Worm (Caenorhabditis elegans) whole organism, L4/young adult: ENCODE data around the gene pap-1.
A peak's percentile ranks its signal among the peaks of the same experiment; 100 is the strongest.

ENCODE experiments used
- W03F9.2 ChIP-seq: fragments of 150-350 bp; optimal IDR thresholded peaks from 2 replicates; lab custom pipeline; 2014; ENCODE audit warnings: missing biosample characterization, missing genetic modification characterization
- dao-5 ChIP-seq: sonication (generic microtip); optimal IDR thresholded peaks from 2 replicates; lab custom pipeline; 2016; ENCODE audit warnings: missing genotype, missing genetic modification characterization, moderate library complexity, missing compliant biosample characterization
- him-1 ChIP-seq: sonication (generic microtip); optimal IDR thresholded peaks from 2 replicates; lab custom pipeline; 2016; ENCODE audit warnings: missing genotype, missing genetic modification reagents, missing genetic modification characterization, missing compliant biosample characterization

Gene pap-1

ce11 chrV:10464746-10465145 is 23.0 kb downstream of the pap-1 start:
- TF ChIP-seq him-1: no peak
- no peak for TF ChIP-seq dao-5 (tag; lab: Kevin White, UChicago)
- no peak for TF ChIP-seq W03F9.2 (tag; lab: Kevin White, UChicago)

ce11 chrV:10465478-10465877 is 23.7 kb downstream of the pap-1 start:
- no peak for TF ChIP-seq W03F9.2 (tag; lab: Kevin White, UChicago)
- TF ChIP-seq dao-5 (tag; lab: Kevin White, UChicago): no peak
- no peak for TF ChIP-seq him-1

- peak; percentile 85 for TF ChIP-seq him-1
- TF ChIP-seq W03F9.2 (tag; lab: Kevin White, UChicago): peak; percentile 81
- no peak for TF ChIP-seq dao-5 (tag; lab: Kevin White, UChicago)
Observed at ce11 chrV:10466607-10467092, 24.9 kb downstream of the pap-1 start.

- no peak for TF ChIP-seq dao-5 (tag; lab: Kevin White, UChicago)
- TF ChIP-seq him-1: no peak
- no peak for TF ChIP-seq W03F9.2 (tag; lab: Kevin White, UChicago)
Observed at ce11 chrV:10467104-10467503, 25.3 kb downstream of the pap-1 start.

ce11 chrV:10467659-10468058 is 25.9 kb downstream of the pap-1 start:
- TF ChIP-seq him-1 (no peak), dao-5 (tag; lab: Kevin White, UChicago) (no peak), W03F9.2 (tag; lab: Kevin White, UChicago) (no peak)

- TF ChIP-seq dao-5 (tag; lab: Kevin White, UChicago) (no peak), W03F9.2 (tag; lab: Kevin White, UChicago) (no peak), him-1 (no peak)
Observed at ce11 chrV:10468190-10468589, 26.4 kb downstream of the pap-1 start, which contains the start of gene egl-9. Gene egl-9, plus strand, starts transcription at chrV:10468517.

- TF ChIP-seq dao-5 (tag; lab: Kevin White, UChicago): no peak
Observed at ce11 chrV:10468709-10469108, 26.9 kb downstream of the pap-1 start.

- no peak for TF ChIP-seq him-1
- TF ChIP-seq W03F9.2 (tag; lab: Kevin White, UChicago): no peak
- TF ChIP-seq dao-5 (tag; lab: Kevin White, UChicago): no peak
Observed at ce11 chrV:10469845-10470244, 28.1 kb downstream of the pap-1 start.

ce11 chrV:10471007-10471406 is 29.2 kb downstream of the pap-1 start:
- TF ChIP-seq him-1: no peak
- no peak for TF ChIP-seq dao-5 (tag; lab: Kevin White, UChicago)
- TF ChIP-seq W03F9.2 (tag; lab: Kevin White, UChicago): no peak

- TF ChIP-seq W03F9.2 (tag; lab: Kevin White, UChicago) (no peak), him-1 (no peak), dao-5 (tag; lab: Kevin White, UChicago) (no peak)
Observed at ce11 chrV:10472901-10473774, 31.4 kb downstream of the pap-1 start.

- no peak for TF ChIP-seq W03F9.2 (tag; lab: Kevin White, UChicago)
- no peak for TF ChIP-seq him-1
- TF ChIP-seq dao-5 (tag; lab: Kevin White, UChicago): no peak
Observed at ce11 chrV:10474040-10474439, 32.3 kb downstream of the pap-1 start.

- TF ChIP-seq him-1: no peak
- no peak for TF ChIP-seq W03F9.2 (tag; lab: Kevin White, UChicago)
- no peak for TF ChIP-seq dao-5 (tag; lab: Kevin White, UChicago)
Observed at ce11 chrV:10475421-10475820, 33.6 kb downstream of the pap-1 start.

- TF ChIP-seq him-1 (peak; percentile 23), dao-5 (tag; lab: Kevin White, UChicago) (no peak), W03F9.2 (tag; lab: Kevin White, UChicago) (no peak)
Observed at ce11 chrV:10476864-10477443, 35.2 kb downstream of the pap-1 start.

- no peak for TF ChIP-seq dao-5 (tag; lab: Kevin White, UChicago)
- TF ChIP-seq W03F9.2 (tag; lab: Kevin White, UChicago): no peak
- TF ChIP-seq him-1: no peak
Observed at ce11 chrV:10478097-10478828, 36.5 kb downstream of the pap-1 start, which contains the start of the genes crp-1 and Y32F6B.9. Gene crp-1, plus strand, starts transcription at chrV:10478564. Gene Y32F6B.9, plus strand, starts transcription at chrV:10478699.
